Worm (Caenorhabditis elegans) whole organism, L3 larva: Measurements from ENCODE around the gene orc-2.

Source experiments
- aly-2 ChIP-seq: fragments of 150-350 bp; optimal IDR thresholded peaks from 2 replicates; lab custom pipeline; 2014; ENCODE audit warnings: missing biosample characterization, missing genetic modification characterization
- ama-1 ChIP-seq: fragments of 150-350 bp; optimal IDR thresholded peaks from 2 replicates; lab custom pipeline; 2018
- ceh-28 ChIP-seq: fragments of 150-350 bp; optimal IDR thresholded peaks from 2 replicates; lab custom pipeline; 2014; ENCODE audit warnings: missing biosample characterization, missing genetic modification reagents, missing genetic modification characterization
- daf-12 ChIP-seq: fragments of 150-350 bp; optimal IDR thresholded peaks from 2 replicates; lab custom pipeline; 2014; ENCODE audit warnings: missing biosample characterization, missing genetic modification reagents, missing genetic modification characterization
- egl-5 ChIP-seq: fragments of 150-350 bp; optimal IDR thresholded peaks from 2 replicates; lab custom pipeline; 2017; ENCODE audit warnings: missing biosample characterization, missing genetic modification reagents, missing genetic modification characterization, inconsistent platforms
- elt-2 ChIP-seq: sonication (generic microtip); optimal IDR thresholded peaks from 2 replicates; lab custom pipeline; 2016; ENCODE audit warnings: missing genetic modification reagents, mild to moderate bottlenecking, missing genetic modification characterization, missing compliant biosample characterization
- elt-3 ChIP-seq, 3 experiments: fragments of 150-350 bp in 1 of 3; sonication (generic microtip) in 2 of 3; optimal IDR thresholded peaks; 2 replicates in 2 of 3; 4 replicates in 1 of 3; lab custom pipeline; 2014 to 2017; ENCODE audit warnings: missing biosample characterization in 3 of 3, missing genetic modification characterization in 3 of 3
- hmg-11 ChIP-seq: sonication (generic microtip); optimal IDR thresholded peaks from 2 replicates; lab custom pipeline; 2016; ENCODE audit warnings: missing genetic modification characterization, missing compliant biosample characterization
- jun-1 ChIP-seq: fragments of 150-350 bp; optimal IDR thresholded peaks from 2 replicates; lab custom pipeline; 2014; ENCODE audit warnings: missing biosample characterization, missing genetic modification reagents, missing genetic modification characterization
- lin-15B ChIP-seq: fragments of 150-350 bp; optimal IDR thresholded peaks from 2 replicates; lab custom pipeline; 2014; ENCODE audit warnings: missing biosample characterization, missing genetic modification characterization
- lsy-12 ChIP-seq: sonication (generic microtip); optimal IDR thresholded peaks from 2 replicates; lab custom pipeline; 2016; ENCODE audit warnings: mild to moderate bottlenecking, missing genetic modification characterization, missing compliant biosample characterization
- mdl-1 ChIP-seq: fragments of 150-350 bp; optimal IDR thresholded peaks from 2 replicates; lab custom pipeline; 2014; ENCODE audit warnings: missing biosample characterization, missing genetic modification characterization
- mml-1 ChIP-seq: fragments of 150-350 bp; sonication (generic microtip); optimal IDR thresholded peaks from 3 replicates; lab custom pipeline; 2014; ENCODE audit warnings: missing biosample characterization, missing genetic modification characterization
- nfya-1 ChIP-seq: sonication (generic microtip); optimal IDR thresholded peaks from 2 replicates; lab custom pipeline; 2017; ENCODE audit warnings: missing genetic modification characterization, mild to moderate bottlenecking, missing compliant biosample characterization, antibody characterized with exemption, moderate library complexity; ENCODE audit not compliant: insufficient read depth
- nhr-11 ChIP-seq: fragments of 150-350 bp; optimal IDR thresholded peaks from 2 replicates; lab custom pipeline; 2014; ENCODE audit warnings: missing biosample characterization, missing genetic modification characterization
- nhr-12 ChIP-seq: fragments of 150-350 bp; optimal IDR thresholded peaks from 2 replicates; lab custom pipeline; 2014; ENCODE audit warnings: missing biosample characterization, missing genetic modification characterization
- nhr-23 ChIP-seq: fragments of 150-350 bp; optimal IDR thresholded peaks from 2 replicates; lab custom pipeline; 2014; ENCODE audit warnings: missing biosample characterization, missing genetic modification reagents, missing genetic modification characterization
- nhr-237 ChIP-seq: fragments of 150-350 bp; optimal IDR thresholded peaks from 2 replicates; lab custom pipeline; 2014; ENCODE audit warnings: missing biosample characterization, missing genetic modification characterization
- nhr-25 ChIP-seq: sonication (generic microtip); optimal IDR thresholded peaks from 2 replicates; lab custom pipeline; 2017; ENCODE audit warnings: missing biosample characterization, missing genetic modification characterization
- nhr-28 ChIP-seq: fragments of 150-350 bp; optimal IDR thresholded peaks from 2 replicates; lab custom pipeline; 2014; ENCODE audit warnings: missing biosample characterization, missing genetic modification characterization
- nhr-43 ChIP-seq: sonication (generic microtip); optimal IDR thresholded peaks from 2 replicates; lab custom pipeline; 2016; ENCODE audit warnings: mild to moderate bottlenecking, missing genetic modification characterization, missing compliant biosample characterization; ENCODE audit not compliant: poor library complexity, severe bottlenecking
- nhr-67 ChIP-seq: fragments of 150-350 bp; optimal IDR thresholded peaks from 2 replicates; lab custom pipeline; 2014; ENCODE audit warnings: missing biosample characterization, missing genetic modification characterization
- pha-4 ChIP-seq: fragments of 150-350 bp; optimal IDR thresholded peaks from 2 replicates; lab custom pipeline; 2014; ENCODE audit warnings: missing biosample characterization, missing genetic modification reagents, missing genetic modification characterization
- sea-2 ChIP-seq: fragments of 150-350 bp; sonication (generic microtip); optimal IDR thresholded peaks from 4 replicates; lab custom pipeline; 2014; ENCODE audit warnings: missing biosample characterization, missing genetic modification reagents, missing genetic modification characterization
- snpc-4 ChIP-seq: fragments of 150-350 bp; optimal IDR thresholded peaks from 2 replicates; lab custom pipeline; 2014; ENCODE audit warnings: missing biosample characterization, missing genetic modification characterization
- tbx-2 ChIP-seq: sonication (generic microtip); optimal IDR thresholded peaks from 2 replicates; lab custom pipeline; 2016; ENCODE audit warnings: mild to moderate bottlenecking, missing genetic modification characterization, missing compliant biosample characterization
- unc-39 ChIP-seq: sonication (generic microtip); optimal IDR thresholded peaks from 4 replicates; lab custom pipeline; 2017; ENCODE audit warnings: missing biosample characterization, missing genetic modification characterization
- unc-62 ChIP-seq: fragments of 150-350 bp; sonication (generic microtip); optimal IDR thresholded peaks from 4 replicates; lab custom pipeline; 2014; ENCODE audit warnings: missing biosample characterization, missing genetic modification reagents, missing genetic modification characterization
- zag-1 ChIP-seq: fragments of 150-350 bp; optimal IDR thresholded peaks from 2 replicates; lab custom pipeline; 2014; ENCODE audit warnings: missing biosample characterization, missing genetic modification characterization

Gene orc-2

ce11 chrII:10925804-10926570 lies 52.3 kb downstream of the orc-2 start, which contains the start of gene metr-1:
TSS of gene metr-1 (plus strand) at chrII:10926561.
- peak; percentile 68 for TF ChIP-seq elt-2 (tag; lab: Kevin White, UChicago)
- no peak for TF ChIP-seq nhr-12 (tag; lab: Kevin White, UChicago)
- no peak for TF ChIP-seq jun-1
- no peak for TF ChIP-seq nhr-28 (tag; lab: Kevin White, UChicago)
- peak; percentile 7 for TF ChIP-seq nfya-1 (tag; lab: Kevin White, UChicago)
- no peak for TF ChIP-seq ama-1
- TF ChIP-seq zag-1 (tag; lab: Kevin White, UChicago): no peak
- no peak for TF ChIP-seq egl-5 (tag; lab: Kevin White, UChicago)
- TF ChIP-seq ceh-28: no peak
- no peak for TF ChIP-seq hmg-11 (tag; lab: Kevin White, UChicago)
- TF ChIP-seq unc-39: no peak
- TF ChIP-seq elt-3 (tag; optimal IDR thresholded peaks at IDR 0.05; lab: Kevin White, UChicago): peak in 1 of 3 experiments; percentile 20
- no peak for TF ChIP-seq mdl-1 (tag; lab: Kevin White, UChicago)
- TF ChIP-seq aly-2 (tag; lab: Kevin White, UChicago): no peak
- no peak for TF ChIP-seq lsy-12
- no peak for TF ChIP-seq sea-2 (GFP tag; lab: Kevin White, UChicago)
- TF ChIP-seq nhr-25: peak; percentile 46
- TF ChIP-seq nhr-23 (tag; lab: Kevin White, UChicago): peak; percentile 52
- TF ChIP-seq mml-1 (tag; lab: Kevin White, UChicago): no peak
- no peak for TF ChIP-seq nhr-237
- no peak for TF ChIP-seq daf-12 (tag; lab: Kevin White, UChicago)
- no peak for TF ChIP-seq snpc-4 (tag; lab: Kevin White, UChicago)
- peak; percentile 20 for TF ChIP-seq lin-15B (tag; lab: Kevin White, UChicago)
- no peak for TF ChIP-seq unc-62 (GFP tag; lab: Kevin White, UChicago)
- TF ChIP-seq pha-4 (tag; lab: Kevin White, UChicago): no peak
- TF ChIP-seq nhr-11 (tag; lab: Kevin White, UChicago): no peak
- TF ChIP-seq nhr-67 (tag; lab: Kevin White, UChicago): no peak
- no peak for TF ChIP-seq tbx-2
- peak; percentile 46 for TF ChIP-seq nhr-43 (tag; lab: Kevin White, UChicago)
